Worm (Caenorhabditis elegans) whole organism, L3 larva: ENCODE data around the gene srh-265.

ENCODE experiments used
- nhr-11 ChIP-seq: fragments of 150-350 bp; optimal IDR thresholded peaks from 2 replicates; lab custom pipeline; 2014; ENCODE audit warnings: missing biosample characterization, missing genetic modification characterization
- nhr-237 ChIP-seq: fragments of 150-350 bp; optimal IDR thresholded peaks from 2 replicates; lab custom pipeline; 2014; ENCODE audit warnings: missing biosample characterization, missing genetic modification characterization
- pha-4 ChIP-seq: fragments of 150-350 bp; optimal IDR thresholded peaks from 2 replicates; lab custom pipeline; 2014; ENCODE audit warnings: missing biosample characterization, missing genetic modification reagents, missing genetic modification characterization
- pqm-1 ChIP-seq: fragments of 150-350 bp; optimal IDR thresholded peaks from 2 replicates; lab custom pipeline; 2017; ENCODE audit warnings: missing biosample characterization, missing genetic modification characterization, inconsistent platforms
- snpc-4 ChIP-seq: fragments of 150-350 bp; optimal IDR thresholded peaks from 2 replicates; lab custom pipeline; 2014; ENCODE audit warnings: missing biosample characterization, missing genetic modification characterization
- unc-39 ChIP-seq: sonication (generic microtip); optimal IDR thresholded peaks from 4 replicates; lab custom pipeline; 2017; ENCODE audit warnings: missing biosample characterization, missing genetic modification characterization

- TF ChIP-seq nhr-237 (tag; lab: Kevin White, UChicago) (no peak), nhr-11 (tag; lab: Kevin White, UChicago) (peak; percentile 14), unc-39 (tag; lab: Kevin White, UChicago) (no peak), snpc-4 (tag; lab: Kevin White, UChicago) (peak; percentile 64), pha-4 (tag; lab: Kevin White, UChicago) (no peak), pqm-1 (peak; percentile 68)
Observed at ce11 chrV:15465032-15465727, 49.1 kb downstream of the srh-265 start, which contains the start of gene pqn-71.
